Fruit fly (Drosophila melanogaster) whole organism, embryonic: Measurements from ENCODE around the gene CG34282.

Experiments used
- B-H1 ChIP-seq: fragments of 200-800 bp; sonication (Bioruptor generic); IDR thresholded peaks from 3 replicates; pipeline ENCODE4 v1.3.6; 2022; ENCODE audit warnings: missing biosample characterization, missing genetic modification characterization
- CG10209 ChIP-seq: fragments of 200-800 bp; sonication (Bioruptor generic); optimal IDR thresholded peaks from 3 replicates; lab custom pipeline; 2017; ENCODE audit warnings: missing biosample characterization, mild to moderate bottlenecking, missing genetic modification characterization, missing genetic modification reagents
- CG10979 ChIP-seq: fragments of 200-800 bp; sonication (Bioruptor generic); optimal IDR thresholded peaks from 2 replicates; lab custom pipeline; 2018; ENCODE audit warnings: missing biosample characterization, mild to moderate bottlenecking, missing genetic modification characterization, moderate library complexity
- CG11696 ChIP-seq: fragments of 200-800 bp; sonication (Bioruptor generic); IDR thresholded peaks from 2 replicates; pipeline ENCODE4 v1.3.6; 2022; ENCODE audit warnings: missing biosample characterization, missing genetic modification characterization
- CG12104 ChIP-seq: fragments of 200-800 bp; sonication (Bioruptor generic); optimal IDR thresholded peaks from 3 replicates; lab custom pipeline; 2016; ENCODE audit warnings: missing biosample characterization, missing genetic modification characterization
- CG13287 ChIP-seq: fragments of 200-800 bp; sonication (Bioruptor generic); IDR thresholded peaks from 2 replicates; pipeline ENCODE4 v1.3.6; 2022; ENCODE audit warnings: missing biosample characterization, missing genetic modification characterization; ENCODE audit not compliant: partially characterized antibody
- CG13296 ChIP-seq: fragments of 200-800 bp; sonication (Bioruptor generic); optimal IDR thresholded peaks from 3 replicates; lab custom pipeline; 2018; ENCODE audit warnings: missing biosample characterization, mild to moderate bottlenecking, missing genetic modification characterization
- CG14014 ChIP-seq: fragments of 200-800 bp; sonication (Bioruptor generic); IDR thresholded peaks from 2 replicates; pipeline ENCODE4 v1.3.6; 2022; ENCODE audit warnings: missing biosample characterization, missing genetic modification characterization
- CG16779 ChIP-seq: fragments of 200-800 bp; sonication (Bioruptor generic); IDR thresholded peaks from 2 replicates; pipeline ENCODE4 v1.3.6; 2022; ENCODE audit warnings: missing biosample characterization, missing genetic modification characterization
- CG17385 ChIP-seq: fragments of 200-800 bp; sonication (Bioruptor generic); optimal IDR thresholded peaks from 3 replicates; lab custom pipeline; 2018; ENCODE audit warnings: missing biosample characterization, mild to moderate bottlenecking, missing genetic modification characterization
- CG30020 ChIP-seq: fragments of 200-800 bp; optimal IDR thresholded peaks from 2 replicates; lab custom pipeline; 2019; ENCODE audit warnings: missing biosample characterization, mild to moderate bottlenecking, missing genetic modification characterization, moderate library complexity
- CG32772 ChIP-seq: fragments of 200-800 bp; sonication (Bioruptor generic); IDR thresholded peaks from 2 replicates; pipeline ENCODE4 v1.3.6; 2022; ENCODE audit warnings: missing biosample characterization, missing genetic modification characterization
- CG3995 ChIP-seq: fragments of 200-800 bp; sonication (Bioruptor generic); optimal IDR thresholded peaks from 3 replicates; lab custom pipeline; 2016; ENCODE audit warnings: missing biosample characterization, missing genetic modification characterization
- CG4282 ChIP-seq: fragments of 200-800 bp; sonication (Bioruptor generic); optimal IDR thresholded peaks from 2 replicates; lab custom pipeline; 2016; ENCODE audit warnings: missing biosample characterization, missing genetic modification characterization
- CG43689 ChIP-seq: fragments of 200-800 bp; sonication (Bioruptor generic); IDR thresholded peaks from 2 replicates; pipeline ENCODE4 v1.3.6; 2022; ENCODE audit warnings: missing biosample characterization, missing genetic modification characterization
- CG4707 ChIP-seq: fragments of 200-800 bp; sonication (Bioruptor generic); optimal IDR thresholded peaks from 2 replicates; lab custom pipeline; 2018; ENCODE audit warnings: missing biosample characterization, mild to moderate bottlenecking, missing genetic modification characterization, moderate library complexity
- CG6813 ChIP-seq: fragments of 200-800 bp; sonication (Bioruptor generic); optimal IDR thresholded peaks from 2 replicates; lab custom pipeline; 2017; ENCODE audit warnings: missing biosample characterization, missing genetic modification characterization, mild to moderate bottlenecking, moderate library complexity, missing genetic modification reagents
- CG8281 ChIP-seq: fragments of 200-800 bp; sonication (Bioruptor generic); optimal IDR thresholded peaks from 2 replicates; lab custom pipeline; 2018; ENCODE audit warnings: missing biosample characterization, mild to moderate bottlenecking, missing genetic modification characterization, moderate library complexity
- Camta ChIP-seq: fragments of 200-800 bp; sonication (Bioruptor generic); optimal IDR thresholded peaks from 2 replicates; lab custom pipeline; 2016; ENCODE audit warnings: missing biosample characterization, missing genetic modification characterization
- CkIIα-i1 ChIP-seq: fragments of 200-800 bp; sonication (Bioruptor generic); IDR thresholded peaks from 2 replicates; pipeline ENCODE4 v1.3.6; 2022; ENCODE audit warnings: missing biosample characterization, missing genetic modification characterization
- Deaf1 ChIP-seq: fragments of 200-800 bp; optimal IDR thresholded peaks from 3 replicates; lab custom pipeline; 2019; ENCODE audit warnings: missing biosample characterization, mild to moderate bottlenecking, missing genetic modification characterization, moderate library complexity
- Fer2 ChIP-seq: fragments of 200-800 bp; sonication (Bioruptor generic); optimal IDR thresholded peaks from 2 replicates; lab custom pipeline; 2018; ENCODE audit warnings: missing biosample characterization, mild to moderate bottlenecking, missing genetic modification characterization, moderate library complexity
- Fer3 ChIP-seq: fragments of 200-800 bp; sonication (Bioruptor generic); optimal IDR thresholded peaks from 2 replicates; lab custom pipeline; 2018; ENCODE audit warnings: missing biosample characterization, mild to moderate bottlenecking, missing genetic modification characterization, moderate library complexity
- Gug ChIP-seq: fragments of 200-800 bp; sonication (Bioruptor generic); IDR thresholded peaks from 4 replicates; pipeline ENCODE4 v1.3.6; 2022; ENCODE audit warnings: missing biosample characterization, missing genetic modification characterization
- HHEX ChIP-seq: fragments of 200-800 bp; sonication (Bioruptor generic); optimal IDR thresholded peaks from 3 replicates; lab custom pipeline; 2017; ENCODE audit warnings: missing biosample characterization, mild to moderate bottlenecking, missing genetic modification characterization, missing genetic modification reagents
- HmgD ChIP-seq: fragments of 200-800 bp; sonication (Bioruptor generic); optimal IDR thresholded peaks from 3 replicates; lab custom pipeline; 2016; ENCODE audit warnings: missing biosample characterization, missing genetic modification characterization
- Hmr ChIP-seq: fragments of 200-800 bp; sonication (Bioruptor generic); optimal IDR thresholded peaks from 3 replicates; lab custom pipeline; 2017; ENCODE audit warnings: mild to moderate bottlenecking, missing biosample characterization, missing genetic modification reagents, missing genetic modification characterization
- Lim3 ChIP-seq: fragments of 200-800 bp; sonication (Bioruptor generic); IDR thresholded peaks from 2 replicates; pipeline ENCODE4 v1.3.6; 2022; ENCODE audit warnings: missing biosample characterization, missing genetic modification characterization
- Ravus ChIP-seq: fragments of 200-800 bp; sonication (Bioruptor generic); IDR thresholded peaks from 2 replicates; pipeline ENCODE4 v1.3.6; 2022; ENCODE audit warnings: missing biosample characterization, missing genetic modification characterization
- ap ChIP-seq: fragments of 200-800 bp; sonication (Bioruptor generic); IDR thresholded peaks from 2 replicates; pipeline ENCODE4 v1.3.6; 2022; ENCODE audit warnings: missing biosample characterization, missing genetic modification characterization
- bcd ChIP-seq: fragments of 200-800 bp; sonication (Bioruptor generic); optimal IDR thresholded peaks from 2 replicates; lab custom pipeline; 2017; ENCODE audit warnings: missing biosample characterization, mild to moderate bottlenecking, missing genetic modification characterization
- cg ChIP-seq: fragments of 200-800 bp; sonication (Bioruptor generic); optimal IDR thresholded peaks from 3 replicates; lab custom pipeline; 2019; ENCODE audit warnings: missing biosample characterization, mild to moderate bottlenecking, missing genetic modification characterization, moderate library complexity
- chif ChIP-seq, 2 experiments: fragments of 200-800 bp; sonication (Bioruptor generic); optimal IDR thresholded peaks; 3 replicates each; lab custom pipeline; 2016; ENCODE audit warnings: missing biosample characterization in 2 of 2, missing genetic modification characterization in 2 of 2
- dmrt11E ChIP-seq: fragments of 200-800 bp; sonication (Bioruptor generic); optimal IDR thresholded peaks from 3 replicates; lab custom pipeline; 2018; ENCODE audit warnings: missing biosample characterization, mild to moderate bottlenecking, missing genetic modification characterization, moderate library complexity
- dmrt99B ChIP-seq: fragments of 200-800 bp; sonication (Bioruptor generic); optimal IDR thresholded peaks from 2 replicates; lab custom pipeline; 2018; ENCODE audit warnings: missing biosample characterization, mild to moderate bottlenecking, missing genetic modification characterization, moderate library complexity
- esg ChIP-seq: fragments of 200-800 bp; sonication (Bioruptor generic); conservative IDR thresholded peaks from 2 replicates; pipeline ENCODE4 v1.3.6; 2022; ENCODE audit warnings: missing biosample characterization, missing genetic modification characterization
- fd102C ChIP-seq: fragments of 200-800 bp; sonication (Bioruptor generic); optimal IDR thresholded peaks from 2 replicates; lab custom pipeline; 2018; ENCODE audit warnings: missing biosample characterization, mild to moderate bottlenecking, missing genetic modification characterization, moderate library complexity
- hbn ChIP-seq: fragments of 200-800 bp; sonication (Bioruptor generic); IDR thresholded peaks from 2 replicates; pipeline ENCODE4 v1.3.6; 2022; ENCODE audit warnings: missing biosample characterization, missing genetic modification characterization; ENCODE audit not compliant: partially characterized antibody
- kah ChIP-seq: fragments of 200-800 bp; sonication (Bioruptor generic); optimal IDR thresholded peaks from 2 replicates; lab custom pipeline; 2018; ENCODE audit warnings: missing biosample characterization, mild to moderate bottlenecking, missing genetic modification characterization
- kay ChIP-seq: fragments of 200-800 bp; sonication (Bioruptor generic); optimal IDR thresholded peaks from 2 replicates; lab custom pipeline; 2016; ENCODE audit warnings: missing biosample characterization, missing genetic modification characterization
- klu ChIP-seq: fragments of 200-800 bp; sonication (Bioruptor generic); IDR thresholded peaks from 2 replicates; pipeline ENCODE4 v1.3.6; 2022; ENCODE audit warnings: missing biosample characterization, missing genetic modification characterization
- org-1 ChIP-seq: fragments of 200-800 bp; sonication (Bioruptor generic); optimal IDR thresholded peaks from 2 replicates; lab custom pipeline; 2017; ENCODE audit warnings: missing biosample characterization, missing genetic modification characterization
- p53 ChIP-seq: fragments of 200-800 bp; sonication (Bioruptor generic); optimal IDR thresholded peaks from 2 replicates; lab custom pipeline; 2016; ENCODE audit warnings: missing biosample characterization, missing genetic modification characterization
- psq ChIP-seq: fragments of 200-800 bp; sonication (Bioruptor generic); optimal IDR thresholded peaks from 2 replicates; lab custom pipeline; 2017; ENCODE audit warnings: missing biosample characterization, missing genetic modification characterization
- sisA ChIP-seq: fragments of 200-800 bp; sonication (Bioruptor generic); IDR thresholded peaks from 2 replicates; pipeline ENCODE4 v1.3.6; 2022; ENCODE audit warnings: missing biosample characterization, missing genetic modification characterization
- tap ChIP-seq: fragments of 200-800 bp; optimal IDR thresholded peaks from 3 replicates; lab custom pipeline; 2019; ENCODE audit warnings: missing biosample characterization, mild to moderate bottlenecking, missing genetic modification characterization, moderate library complexity
- tx ChIP-seq: fragments of 200-800 bp; sonication (Bioruptor generic); optimal IDR thresholded peaks from 2 replicates; lab custom pipeline; 2016; ENCODE audit warnings: missing biosample characterization, missing genetic modification characterization
- wdn ChIP-seq: fragments of 200-800 bp; sonication (Bioruptor generic); IDR thresholded peaks from 2 replicates; pipeline ENCODE4 v1.3.6; 2022; ENCODE audit warnings: missing biosample characterization, missing genetic modification characterization
- z ChIP-seq: fragments of 200-800 bp; sonication (Bioruptor generic); IDR thresholded peaks from 3 replicates; pipeline ENCODE4 v1.3.6; 2022; ENCODE audit warnings: missing biosample characterization, missing genetic modification characterization
- zfh1 ChIP-seq: fragments of 200-800 bp; sonication (Bioruptor generic); IDR thresholded peaks from 3 replicates; pipeline ENCODE4 v1.3.6; 2022; ENCODE audit warnings: missing biosample characterization, missing genetic modification characterization

The CG34282 gene

DNA sequence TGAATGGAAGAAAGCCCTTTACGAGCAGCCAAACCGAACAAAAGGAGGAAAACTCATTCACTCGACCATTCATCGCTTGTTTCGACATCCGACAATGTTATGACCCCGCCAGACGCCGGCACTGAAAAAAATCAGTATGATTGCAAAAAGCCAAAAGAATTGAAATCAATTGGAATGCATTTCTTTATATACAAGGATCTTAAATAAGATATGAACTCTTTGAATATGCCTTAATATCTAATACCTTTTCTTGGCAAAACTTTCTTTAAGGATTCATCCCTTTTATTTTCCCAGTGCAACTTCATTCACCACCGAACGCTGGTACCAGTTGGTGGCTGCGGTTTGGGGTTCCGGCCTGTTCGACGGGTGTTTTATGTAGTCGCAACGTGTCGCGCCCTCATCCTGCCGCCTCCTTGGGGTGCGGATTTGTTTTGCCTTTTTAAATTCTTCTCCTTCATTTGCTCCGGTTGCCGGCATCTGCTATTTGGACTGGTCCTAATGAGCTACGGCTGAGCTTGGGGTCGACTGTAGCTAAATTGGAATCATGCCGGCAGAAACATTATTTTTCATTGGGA lies 24.8 kb downstream of the CG34282 start (continued):
- TF ChIP-seq CkIIα-i1 (GFP tag; lab: Robert Waterston, UW) (no peak), CG4707 (GFP tag; lab: Kevin White, UChicago) (peak; percentile 34), B-H1 (GFP tag; lab: Robert Waterston, UW) (peak; percentile 78), z (GFP tag; lab: Robert Waterston, UW) (no peak), CG10979 (peak; percentile 86), chif (GFP tag; optimal IDR thresholded peaks at IDR 0.05; lab: Kevin White, UChicago) (peak; percentile 61 to 81), CG6813 (GFP tag; lab: Kevin White, UChicago) (peak; percentile 86), CG3995 (GFP tag; lab: Kevin White, UChicago) (peak; percentile 9), CG17385 (GFP tag; lab: Kevin White, UChicago) (peak; percentile 86), p53 (GFP tag; lab: Kevin White, UChicago) (peak; percentile 49), kay (GFP tag; lab: Kevin White, UChicago) (peak; percentile 72), CG43689 (GFP tag; lab: Robert Waterston, UW) (peak; percentile 55), cg (GFP tag; lab: Kevin White, UChicago) (no peak), HHEX (peak; percentile 83), CG8281 (peak; percentile 59), CG4282 (GFP tag; lab: Kevin White, UChicago) (peak; percentile 6), Camta (GFP tag; lab: Kevin White, UChicago) (peak; percentile 66), Deaf1 (tag; lab: Kevin White, UChicago) (peak; percentile 66), sisA (GFP tag; lab: Robert Waterston, UW) (peak; percentile 84), Gug (GFP tag; lab: Robert Waterston, UW) (peak; percentile 72; the same call in 3 of the 4 replicates), bcd (peak; percentile 85), ap (GFP tag; lab: Robert Waterston, UW) (peak; percentile 62; the same call in 1 of the 2 replicates), wdn (GFP tag; lab: Robert Waterston, UW) (peak; percentile 76), CG14014 (GFP tag; lab: Robert Waterston, UW) (peak; percentile 90), esg (GFP tag; lab: Robert Waterston, UW) (peak; percentile 76), hbn (no peak), klu (GFP tag; lab: Robert Waterston, UW) (peak; percentile 63; the same call in 1 of the 2 replicates), fd102C (GFP tag; lab: Kevin White, UChicago) (no peak), CG32772 (GFP tag; lab: Robert Waterston, UW) (peak; percentile 76), dmrt11E (tag; lab: Kevin White, UChicago) (peak; percentile 52), zfh1 (peak; percentile 89), CG10209 (GFP tag; lab: Kevin White, UChicago) (peak; percentile 86), Ravus (GFP tag; lab: Robert Waterston, UW) (no peak; the same call in 1 of the 2 replicates), Hmr (peak; percentile 95), Lim3 (GFP tag; lab: Robert Waterston, UW) (peak; percentile 64), tx (peak; percentile 72), kah (GFP tag; lab: Kevin White, UChicago) (peak; percentile 62), psq (GFP tag; lab: Kevin White, UChicago) (peak; percentile 16), tap (tag; lab: Kevin White, UChicago) (peak; percentile 86), org-1 (peak; percentile 88), HmgD (peak; percentile 22), CG12104 (GFP tag; lab: Kevin White, UChicago) (peak; percentile 70), CG16779 (no peak), CG30020 (no peak), CG11696 (GFP tag; lab: Robert Waterston, UW) (peak; percentile 59), Fer3 (tag; lab: Kevin White, UChicago) (peak; percentile 90), Fer2 (peak; percentile 81), CG13287 (GFP tag; lab: Robert Waterston, UW) (no peak), dmrt99B (peak; percentile 92), CG13296 (GFP tag; lab: Kevin White, UChicago) (peak; percentile 90)
